Fruit fly (Drosophila melanogaster): ENCODE data around the gene p38c.

The p38c gene

DNA sequence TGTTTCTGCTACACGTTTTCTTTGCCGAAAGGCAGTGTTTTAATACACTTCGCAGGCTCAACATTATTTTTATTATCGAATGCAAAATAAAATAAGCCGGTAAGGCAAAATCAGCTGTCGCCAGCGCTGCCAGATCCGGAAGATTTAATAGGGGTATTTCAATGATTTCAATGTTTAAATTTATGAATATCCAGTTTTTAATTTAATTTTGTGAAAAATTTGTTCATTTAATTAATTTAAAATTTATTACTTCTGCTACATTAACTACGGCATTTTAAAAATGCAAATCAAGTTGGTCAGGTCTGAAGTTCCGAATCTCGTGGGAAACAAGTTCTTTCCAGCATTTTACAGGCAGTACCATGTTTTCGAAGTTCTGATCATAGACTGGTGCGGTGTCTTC lies 1.2 kb downstream of the p38c start, which contains the start of gene Slimp (continued):
- no peak for TF ChIP-seq CG8290 (GFP tag; optimal IDR thresholded peaks at IDR 0.05)
- TF ChIP-seq CG8290 (tag; optimal IDR thresholded peaks at IDR 0.05), result no peak
- TF ChIP-seq HmgZ (tag; optimal IDR thresholded peaks at IDR 0.05), result peak; percentile 9
- no peak for TF ChIP-seq CG1832 (GFP tag; optimal IDR thresholded peaks at IDR 0.05)
- no peak for TF ChIP-seq emc (GFP tag; optimal IDR thresholded peaks at IDR 0.05)
- no peak for TF ChIP-seq hb (GFP tag; IDR thresholded peaks at IDR 0.05; ENCODE audit: partially characterized antibody)
- no peak for TF ChIP-seq CG9727 (GFP tag; optimal IDR thresholded peaks at IDR 0.05)
- peak; percentile 25 for TF ChIP-seq nmo (GFP tag; optimal IDR thresholded peaks at IDR 0.05)
- no peak for TF ChIP-seq B-H1 (GFP tag; IDR thresholded peaks at IDR 0.05)
- TF ChIP-seq Drgx (GFP tag; IDR thresholded peaks at IDR 0.05), result no peak
- TF ChIP-seq CG6254 (GFP tag; optimal IDR thresholded peaks at IDR 0.05), result no peak
- no peak for TF ChIP-seq CG14441 (GFP tag; IDR thresholded peaks at IDR 0.05)
- TF ChIP-seq CG2889 (GFP tag; IDR thresholded peaks at IDR 0.05), result no peak
- no peak for TF ChIP-seq cas (GFP tag; IDR thresholded peaks at IDR 0.05)
- no peak for TF ChIP-seq CG6683 (GFP tag; optimal IDR thresholded peaks at IDR 0.05)
- no peak for TF ChIP-seq Deaf1 (tag; optimal IDR thresholded peaks at IDR 0.05)
- TF ChIP-seq bab2 (GFP tag; optimal IDR thresholded peaks at IDR 0.05), result no peak
- TF ChIP-seq twi (tag; optimal IDR thresholded peaks at IDR 0.05), result no peak
- TF ChIP-seq ftz-f1 (GFP tag; optimal IDR thresholded peaks at IDR 0.05), result no peak
- TF ChIP-seq CG8089 (GFP tag; optimal IDR thresholded peaks at IDR 0.05), result no peak
- TF ChIP-seq NK7.1 (GFP tag; optimal IDR thresholded peaks at IDR 0.05), result no peak
- no peak for TF ChIP-seq abd-A (tag; optimal IDR thresholded peaks at IDR 0.05)
- no peak for TF ChIP-seq Bteb2 (GFP tag; optimal IDR thresholded peaks at IDR 0.05)
- TF ChIP-seq CG8388 (GFP tag; optimal IDR thresholded peaks at IDR 0.05), result peak; percentile 5
- TF ChIP-seq Pdp1 (GFP tag; optimal IDR thresholded peaks at IDR 0.05), result no peak
- no peak for TF ChIP-seq hth (optimal IDR thresholded peaks at IDR 0.05)
- TF ChIP-seq tup (GFP tag; optimal IDR thresholded peaks at IDR 0.05), result no peak
- no peak for TF ChIP-seq Side (GFP tag; optimal IDR thresholded peaks at IDR 0.05)
- TF ChIP-seq CG17802 (tag; optimal IDR thresholded peaks at IDR 0.05), result no peak
- peak; percentile 13 for TF ChIP-seq CG10147 (GFP tag; optimal IDR thresholded peaks at IDR 0.05)
- peak; percentile 45 for TF ChIP-seq Elba2 (GFP tag; optimal IDR thresholded peaks at IDR 0.05)
- no peak for TF ChIP-seq tio (GFP tag; optimal IDR thresholded peaks at IDR 0.05)
- no peak for TF ChIP-seq wor (GFP tag; IDR thresholded peaks at IDR 0.05)
- no peak for TF ChIP-seq org-1 (GFP tag; optimal IDR thresholded peaks at IDR 0.05)
- no peak for TF ChIP-seq eve (GFP tag; optimal IDR thresholded peaks at IDR 0.05)
- TF ChIP-seq Nf-YB (GFP tag; optimal IDR thresholded peaks at IDR 0.05), result no peak
- no peak for TF ChIP-seq CG17912 (GFP tag; optimal IDR thresholded peaks at IDR 0.05)
- peak; percentile 21 for TF ChIP-seq CG10267 (tag; optimal IDR thresholded peaks at IDR 0.05)
- TF ChIP-seq CG13894 (tag; optimal IDR thresholded peaks at IDR 0.05), result no peak
- no peak for TF ChIP-seq ttk (GFP tag; IDR thresholded peaks at IDR 0.05)
- TF ChIP-seq salm (tag; optimal IDR thresholded peaks at IDR 0.05), result no peak
- TF ChIP-seq pb (GFP tag; optimal IDR thresholded peaks at IDR 0.05), result no peak
- no peak for TF ChIP-seq CG3407 (GFP tag; optimal IDR thresholded peaks at IDR 0.05)
- peak; percentile 32 for TF ChIP-seq lab (GFP tag; optimal IDR thresholded peaks at IDR 0.05)
- TF ChIP-seq CG34376 (GFP tag; optimal IDR thresholded peaks at IDR 0.05), result no peak
- no peak for TF ChIP-seq CG15696 (tag; optimal IDR thresholded peaks at IDR 0.05)
- TF ChIP-seq ERR (GFP tag; optimal IDR thresholded peaks at IDR 0.05), result no peak
- no peak for TF ChIP-seq Oli (tag; optimal IDR thresholded peaks at IDR 0.05)
- TF ChIP-seq klu (GFP tag; IDR thresholded peaks at IDR 0.05), result no peak
- no peak for TF ChIP-seq CG14014 (GFP tag; IDR thresholded peaks at IDR 0.05)
- peak; percentile 34 for TF ChIP-seq pzg (GFP tag; optimal IDR thresholded peaks at IDR 0.05)
- TF ChIP-seq CG10959 (GFP tag; IDR thresholded peaks at IDR 0.05), result no peak
- no peak for TF ChIP-seq crol (GFP tag; IDR thresholded peaks at IDR 0.05)

All from whole organism, embryonic.